Fruit fly (Drosophila melanogaster): ENCODE measurements around the gene CG18178.
A peak's percentile ranks its signal among the peaks of the same experiment; 100 is the strongest.

Gene CG18178

DNA sequence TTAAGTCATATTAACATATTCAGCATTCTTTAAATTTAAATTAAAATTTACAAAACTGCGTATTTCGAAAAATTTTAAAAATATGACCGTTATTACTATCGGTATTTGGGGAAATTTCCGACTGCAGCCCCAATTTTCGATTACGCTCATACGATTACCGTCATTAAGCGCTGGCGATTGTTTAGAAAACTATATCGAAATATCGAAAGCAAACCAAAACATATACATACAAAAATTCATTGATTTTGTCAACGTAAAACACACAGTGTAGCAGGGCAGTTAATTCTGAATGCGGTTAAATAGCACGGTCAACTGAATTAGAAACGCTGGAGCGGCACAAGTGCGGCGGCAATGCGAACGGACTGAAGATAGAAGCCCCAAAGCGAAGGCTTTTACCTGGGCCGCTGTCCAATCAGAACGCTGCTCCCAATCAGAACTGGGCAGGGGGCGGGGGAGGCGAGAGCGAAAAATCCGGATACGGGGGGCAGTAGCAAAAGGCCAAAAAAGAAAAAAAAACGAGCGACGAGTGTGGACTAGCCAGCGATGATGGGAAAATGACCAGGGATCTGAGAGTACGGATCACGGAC is 14.7 kb downstream of the CG18178 start, which contains the start of gene CG16711 (continued):
- TF ChIP-seq Tbp (GFP tag; optimal IDR thresholded peaks at IDR 0.05) (no peak), Camta (GFP tag; optimal IDR thresholded peaks at IDR 0.05) (no peak), ci (GFP tag; IDR thresholded peaks at IDR 0.05) (no peak), ssp (GFP tag; IDR thresholded peaks at IDR 0.05) (no peak), ewg (GFP tag; optimal IDR thresholded peaks at IDR 0.05) (no peak), CG11247 (GFP tag; IDR thresholded peaks at IDR 0.05) (no peak), gcm (GFP tag; optimal IDR thresholded peaks at IDR 0.05) (no peak), sens-2 (GFP tag; IDR thresholded peaks at IDR 0.05) (no peak), dm (GFP tag; optimal IDR thresholded peaks at IDR 0.05) (no peak), CrebB (tag; optimal IDR thresholded peaks at IDR 0.05) (no peak), Fer3 (tag; optimal IDR thresholded peaks at IDR 0.05) (no peak), ATbp (GFP tag; optimal IDR thresholded peaks at IDR 0.05) (no peak), pho (GFP tag; optimal IDR thresholded peaks at IDR 0.05) (no peak), sima (GFP tag; optimal IDR thresholded peaks at IDR 0.05) (no peak), luna (GFP tag; optimal IDR thresholded peaks at IDR 0.05) (no peak), E2f1 (GFP tag; IDR thresholded peaks at IDR 0.05) (no peak), CG31441 (GFP tag; IDR thresholded peaks at IDR 0.05) (no peak), CG8765 (GFP tag; IDR thresholded peaks at IDR 0.05) (no peak), danr (GFP tag; IDR thresholded peaks at IDR 0.05) (no peak), Scr (GFP tag; IDR thresholded peaks at IDR 0.05; ENCODE audit: partially characterized antibody) (peak; percentile 92), Med (GFP tag) (no peak), eve (GFP tag; optimal IDR thresholded peaks at IDR 0.05) (no peak), twi (tag; optimal IDR thresholded peaks at IDR 0.05) (no peak), CG16779 (GFP tag; IDR thresholded peaks at IDR 0.05) (no peak), Hand (GFP tag; optimal IDR thresholded peaks at IDR 0.05) (no peak), dysf (GFP tag; IDR thresholded peaks at IDR 0.05) (no peak), Dip2 (GFP tag; IDR thresholded peaks at IDR 0.05) (no peak), tup (GFP tag; optimal IDR thresholded peaks at IDR 0.05) (no peak), Hr39 (optimal IDR thresholded peaks at IDR 0.05) (no peak), crp (GFP tag; optimal IDR thresholded peaks at IDR 0.05) (no peak), CG42726 (GFP tag; IDR thresholded peaks at IDR 0.05; ENCODE audit: partially characterized antibody) (peak; percentile 94), Mes4 (GFP tag; optimal IDR thresholded peaks at IDR 0.05) (no peak), CG1529 (GFP tag; optimal IDR thresholded peaks at IDR 0.05) (no peak), CG14860 (GFP tag; IDR thresholded peaks at IDR 0.05; ENCODE audit: partially characterized antibody) (peak; percentile 90), emc (GFP tag; optimal IDR thresholded peaks at IDR 0.05) (no peak), zfh1 (GFP tag; IDR thresholded peaks at IDR 0.05) (0 out of 3 replicates have a peak, but pooled peaks have one; percentile 21), sr (GFP tag; IDR thresholded peaks at IDR 0.05) (no peak), gfzf (GFP tag; optimal IDR thresholded peaks at IDR 0.05) (peak; percentile 40), al (GFP tag; IDR thresholded peaks at IDR 0.05) (no peak), B-H1 (GFP tag; IDR thresholded peaks at IDR 0.05) (no peak), CG1233 (GFP tag; optimal IDR thresholded peaks at IDR 0.05) (no peak), prd (optimal IDR thresholded peaks at IDR 0.05) (no peak), prd (GFP tag; IDR thresholded peaks at IDR 0.05) (no peak), CG18764 (GFP tag; optimal IDR thresholded peaks at IDR 0.05) (no peak), D (optimal IDR thresholded peaks at IDR 0.05) (no peak), D (GFP tag; optimal IDR thresholded peaks at IDR 0.05) (no peak), exex (tag; optimal IDR thresholded peaks at IDR 0.05) (no peak), CG31388 (GFP tag; optimal IDR thresholded peaks at IDR 0.05) (no peak), pnt (GFP tag; optimal IDR thresholded peaks at IDR 0.05) (no peak), MTF-1 (GFP tag; optimal IDR thresholded peaks at IDR 0.05; ENCODE audit: borderline replicate concordance) (no peak), CG6175 (GFP tag; IDR thresholded peaks at IDR 0.05) (no peak), eyg (GFP tag; optimal IDR thresholded peaks at IDR 0.05) (no peak), CG2120 (GFP tag; optimal IDR thresholded peaks at IDR 0.05) (no peak)

Measured in whole organism, embryonic.